Fruit fly (Drosophila melanogaster) whole organism, embryonic: ENCODE measurements around the gene CG32554.
A peak's percentile ranks its signal among the peaks of the same experiment; 100 is the strongest.

Source experiments
- BEAF-32 ChIP-seq: fragments of 200-800 bp; sonication (Bioruptor generic); optimal IDR thresholded peaks from 3 replicates; lab custom pipeline; 2017; ENCODE audit warnings: missing biosample characterization, missing genetic modification characterization, mild to moderate bottlenecking, moderate library complexity, missing genetic modification reagents
- CG10565 ChIP-seq: fragments of 200-800 bp; sonication (Bioruptor generic); optimal IDR thresholded peaks from 3 replicates; lab custom pipeline; 2016; ENCODE audit warnings: missing biosample characterization, mild to moderate bottlenecking, missing genetic modification characterization
- CG12659 ChIP-seq: fragments of 200-800 bp; sonication (Bioruptor generic); optimal IDR thresholded peaks from 3 replicates; lab custom pipeline; 2017; ENCODE audit warnings: mild to moderate bottlenecking, missing biosample characterization, missing genetic modification reagents, missing genetic modification characterization
- CG12744 ChIP-seq: fragments of 200-800 bp; sonication (Bioruptor generic); optimal IDR thresholded peaks from 2 replicates; lab custom pipeline; 2016; ENCODE audit warnings: missing biosample characterization, missing genetic modification characterization
- CG13123 ChIP-seq: fragments of 200-800 bp; sonication (Bioruptor generic); optimal IDR thresholded peaks from 2 replicates; lab custom pipeline; 2016; ENCODE audit warnings: missing biosample characterization, missing genetic modification characterization
- CG13624 ChIP-seq: fragments of 200-800 bp; sonication (Bioruptor generic); optimal IDR thresholded peaks from 2 replicates; lab custom pipeline; 2016; ENCODE audit warnings: missing biosample characterization, missing genetic modification characterization
- CG14710 ChIP-seq: fragments of 200-800 bp; sonication (Bioruptor generic); optimal IDR thresholded peaks from 3 replicates; lab custom pipeline; 2019; ENCODE audit warnings: missing biosample characterization, mild to moderate bottlenecking, missing genetic modification characterization, moderate library complexity
- CG1529 ChIP-seq: fragments of 200-800 bp; sonication (Bioruptor generic); optimal IDR thresholded peaks from 3 replicates; lab custom pipeline; 2018; ENCODE audit warnings: missing biosample characterization, missing genetic modification characterization
- CG18599 ChIP-seq: fragments of 200-800 bp; sonication (Bioruptor generic); optimal IDR thresholded peaks from 3 replicates; lab custom pipeline; 2017; ENCODE audit warnings: missing biosample characterization, missing genetic modification characterization, mild to moderate bottlenecking, moderate library complexity, missing genetic modification reagents
- CG2889 ChIP-seq: fragments of 200-800 bp; sonication (Bioruptor generic); IDR thresholded peaks from 3 replicates; pipeline ENCODE4 v1.3.6; 2022; ENCODE audit warnings: missing biosample characterization, missing genetic modification characterization
- CG3281 ChIP-seq: fragments of 200-800 bp; sonication (Bioruptor generic); optimal IDR thresholded peaks from 3 replicates; lab custom pipeline; 2017; ENCODE audit warnings: missing biosample characterization, mild to moderate bottlenecking, missing genetic modification characterization
- CG43689 ChIP-seq: fragments of 200-800 bp; sonication (Bioruptor generic); IDR thresholded peaks from 2 replicates; pipeline ENCODE4 v1.3.6; 2022; ENCODE audit warnings: missing biosample characterization, missing genetic modification characterization
- CG5180 ChIP-seq: fragments of 200-800 bp; sonication (Bioruptor generic); optimal IDR thresholded peaks from 3 replicates; lab custom pipeline; 2017; ENCODE audit warnings: missing biosample characterization, missing genetic modification characterization, mild to moderate bottlenecking, moderate library complexity, missing genetic modification reagents
- CG5953 ChIP-seq: fragments of 200-800 bp; sonication (Bioruptor generic); IDR thresholded peaks from 2 replicates; pipeline ENCODE4 v1.3.6; 2022; ENCODE audit warnings: missing biosample characterization, missing genetic modification characterization
- CG6254 ChIP-seq: fragments of 200-800 bp; sonication (Bioruptor generic); optimal IDR thresholded peaks from 3 replicates; lab custom pipeline; 2017; ENCODE audit warnings: mild to moderate bottlenecking, missing biosample characterization, missing genetic modification reagents, missing genetic modification characterization
- CG6765 ChIP-seq: fragments of 200-800 bp; sonication (Bioruptor generic); optimal IDR thresholded peaks from 3 replicates; lab custom pipeline; 2017; ENCODE audit warnings: missing biosample characterization, mild to moderate bottlenecking, missing genetic modification characterization
- CG6813 ChIP-seq: fragments of 200-800 bp; sonication (Bioruptor generic); optimal IDR thresholded peaks from 2 replicates; lab custom pipeline; 2017; ENCODE audit warnings: missing biosample characterization, missing genetic modification characterization, mild to moderate bottlenecking, moderate library complexity, missing genetic modification reagents
- CG7928 ChIP-seq: fragments of 200-800 bp; sonication (Bioruptor generic); optimal IDR thresholded peaks from 2 replicates; lab custom pipeline; 2017; ENCODE audit warnings: missing biosample characterization, mild to moderate bottlenecking, missing genetic modification characterization
- CG7963 ChIP-seq: fragments of 200-800 bp; sonication (Bioruptor generic); IDR thresholded peaks from 3 replicates; pipeline ENCODE4 v1.3.6; 2022; ENCODE audit warnings: missing biosample characterization, missing genetic modification characterization; ENCODE audit not compliant: partially characterized antibody
- CG9609 ChIP-seq: fragments of 200-800 bp; sonication (Bioruptor generic); optimal IDR thresholded peaks from 3 replicates; lab custom pipeline; 2016; ENCODE audit warnings: missing biosample characterization, missing genetic modification characterization
- CTCF ChIP-seq: fragments of 200-800 bp; sonication (Bioruptor generic); optimal IDR thresholded peaks from 2 replicates; lab custom pipeline; 2017; ENCODE audit warnings: missing biosample characterization, mild to moderate bottlenecking, missing genetic modification characterization, moderate library complexity
- CkIIα-i1 ChIP-seq: fragments of 200-800 bp; sonication (Bioruptor generic); IDR thresholded peaks from 2 replicates; pipeline ENCODE4 v1.3.6; 2022; ENCODE audit warnings: missing biosample characterization, missing genetic modification characterization
- CoRest ChIP-seq: fragments of 200-800 bp; sonication (Bioruptor generic); optimal IDR thresholded peaks from 3 replicates; lab custom pipeline; 2018; ENCODE audit warnings: missing biosample characterization, mild to moderate bottlenecking, missing genetic modification characterization, moderate library complexity
- Elba2 ChIP-seq: fragments of 200-800 bp; sonication (Bioruptor generic); optimal IDR thresholded peaks from 3 replicates; lab custom pipeline; 2016; ENCODE audit warnings: missing biosample characterization, missing genetic modification characterization
- Fer1 ChIP-seq: fragments of 200-800 bp; sonication (Bioruptor generic); optimal IDR thresholded peaks from 2 replicates; lab custom pipeline; 2017; ENCODE audit warnings: missing biosample characterization, mild to moderate bottlenecking, missing genetic modification characterization
- Hr3 ChIP-seq: fragments of 200-800 bp; sonication (Bioruptor generic); optimal IDR thresholded peaks from 3 replicates; lab custom pipeline; 2016; ENCODE audit warnings: missing biosample characterization, missing genetic modification characterization
- NC2α ChIP-seq: fragments of 200-800 bp; sonication (Bioruptor generic); optimal IDR thresholded peaks from 2 replicates; lab custom pipeline; 2016; ENCODE audit warnings: missing biosample characterization, missing genetic modification characterization
- Nf-YC ChIP-seq: fragments of 200-800 bp; optimal IDR thresholded peaks from 3 replicates; lab custom pipeline; 2019; ENCODE audit warnings: missing biosample characterization, mild to moderate bottlenecking, missing genetic modification characterization, moderate library complexity
- Oaz ChIP-seq: fragments of 200-800 bp; sonication (Bioruptor generic); IDR thresholded peaks from 2 replicates; pipeline ENCODE4 v1.3.6; 2022; ENCODE audit warnings: missing biosample characterization, missing genetic modification characterization
- abd-A ChIP-seq: fragments of 200-800 bp; sonication (Bioruptor generic); optimal IDR thresholded peaks from 3 replicates; lab custom pipeline; 2019; ENCODE audit warnings: missing biosample characterization, mild to moderate bottlenecking, missing genetic modification characterization, moderate library complexity
- cad ChIP-seq: fragments of >200 bp; optimal IDR thresholded peaks from 2 replicates; lab custom pipeline; 2017; ENCODE audit warnings: missing biosample characterization, missing genetic modification characterization
- cas ChIP-seq: fragments of 200-800 bp; sonication (Bioruptor generic); IDR thresholded peaks from 2 replicates; pipeline ENCODE4 v1.3.6; 2022; ENCODE audit warnings: missing biosample characterization, missing genetic modification characterization
- ewg ChIP-seq: fragments of 200-800 bp; sonication (Bioruptor generic); optimal IDR thresholded peaks from 3 replicates; lab custom pipeline; 2017; ENCODE audit warnings: mild to moderate bottlenecking, missing biosample characterization, missing genetic modification reagents, missing genetic modification characterization
- fd64A ChIP-seq: fragments of 200-800 bp; sonication (Bioruptor generic); optimal IDR thresholded peaks from 3 replicates; lab custom pipeline; 2018; ENCODE audit warnings: missing biosample characterization, mild to moderate bottlenecking, missing genetic modification characterization
- grau ChIP-seq: fragments of 200-800 bp; optimal IDR thresholded peaks from 3 replicates; lab custom pipeline; 2019; ENCODE audit warnings: missing biosample characterization, mild to moderate bottlenecking, missing genetic modification characterization, moderate library complexity
- her ChIP-seq: fragments of 200-800 bp; sonication (Bioruptor generic); optimal IDR thresholded peaks from 2 replicates; lab custom pipeline; 2016; ENCODE audit warnings: missing biosample characterization, missing genetic modification characterization
- hkb ChIP-seq, 2 experiments: fragments of 200-800 bp in 1 of 2; fragments of >200 bp in 1 of 2; sonication (Bioruptor generic) in 1 of 2; IDR thresholded peaks in 1 of 2; optimal IDR thresholded peaks in 1 of 2; 2 replicates each; pipeline versions ENCODE4 v1.3.6 to Lab custom; 2017 to 2022; ENCODE audit warnings: missing biosample characterization in 1 of 2, missing genetic modification characterization in 1 of 2
- ind ChIP-seq: fragments of 200-800 bp; sonication (Bioruptor generic); optimal IDR thresholded peaks from 3 replicates; lab custom pipeline; 2016; ENCODE audit warnings: missing biosample characterization, missing genetic modification characterization
- klu ChIP-seq: fragments of 200-800 bp; sonication (Bioruptor generic); IDR thresholded peaks from 2 replicates; pipeline ENCODE4 v1.3.6; 2022; ENCODE audit warnings: missing biosample characterization, missing genetic modification characterization
- lab ChIP-seq: fragments of 200-800 bp; sonication (Bioruptor generic); optimal IDR thresholded peaks from 3 replicates; lab custom pipeline; 2017; ENCODE audit warnings: missing biosample characterization, missing genetic modification characterization, mild to moderate bottlenecking, moderate library complexity, missing genetic modification reagents
- lola ChIP-seq, 3 experiments: fragments of >200 bp in 2 of 3; fragments of 200-800 bp in 1 of 3; sonication (Bioruptor generic) in 1 of 3; optimal IDR thresholded peaks; 2 replicates each; lab custom pipeline; 2017 to 2019; ENCODE audit warnings: missing biosample characterization in 3 of 3, missing genetic modification characterization in 3 of 3, mild to moderate bottlenecking in 1 of 3, moderate library complexity in 1 of 3
- odd ChIP-seq: fragments of 200-800 bp; sonication (Bioruptor generic); optimal IDR thresholded peaks from 2 replicates; lab custom pipeline; 2017; ENCODE audit warnings: missing biosample characterization, mild to moderate bottlenecking, missing genetic modification characterization
- onecut ChIP-seq: fragments of 200-800 bp; sonication (Bioruptor generic); IDR thresholded peaks from 2 replicates; pipeline ENCODE4 v1.3.6; 2022; ENCODE audit warnings: missing biosample characterization, missing genetic modification characterization
- pb ChIP-seq: fragments of 200-800 bp; sonication (Bioruptor generic); optimal IDR thresholded peaks from 3 replicates; lab custom pipeline; 2016; ENCODE audit warnings: missing biosample characterization, missing genetic modification characterization
- peb ChIP-seq: fragments of 200-800 bp; sonication (Bioruptor generic); IDR thresholded peaks from 2 replicates; pipeline ENCODE4 v1.3.6; 2022; ENCODE audit warnings: missing biosample characterization, missing genetic modification characterization
- pnt ChIP-seq: fragments of 200-800 bp; sonication (Bioruptor generic); optimal IDR thresholded peaks from 3 replicates; lab custom pipeline; 2016; ENCODE audit warnings: missing biosample characterization, missing genetic modification characterization
- pzg ChIP-seq: fragments of 200-800 bp; sonication (Bioruptor generic); optimal IDR thresholded peaks from 3 replicates; lab custom pipeline; 2018; ENCODE audit warnings: missing biosample characterization, mild to moderate bottlenecking, missing genetic modification characterization, moderate library complexity
- ttk ChIP-seq: fragments of 200-800 bp; sonication (Bioruptor generic); IDR thresholded peaks from 2 replicates; pipeline ENCODE4 v2.1.2; 2022; ENCODE audit warnings: missing biosample characterization, missing genetic modification characterization
- vfl ChIP-seq: fragments of 200-800 bp; sonication (Bioruptor generic); optimal IDR thresholded peaks from 2 replicates; lab custom pipeline; 2016; ENCODE audit warnings: missing biosample characterization, missing genetic modification characterization
- wek ChIP-seq: fragments of 200-800 bp; sonication (Bioruptor generic); optimal IDR thresholded peaks from 3 replicates; lab custom pipeline; 2018; ENCODE audit warnings: missing biosample characterization, mild to moderate bottlenecking, missing genetic modification characterization, moderate library complexity
- wor ChIP-seq: fragments of 200-800 bp; sonication (Bioruptor generic); IDR thresholded peaks from 2 replicates; pipeline ENCODE4 v1.3.6; 2022; ENCODE audit warnings: missing biosample characterization, missing genetic modification characterization

CG32554 gene

dm6 chrX:17844623-17845022 is 7.9 kb downstream of the CG32554 start, which contains the start of the genes CG8142 and Ucp4A (continued):
- TF ChIP-seq her (GFP tag; lab: Kevin White, UChicago) (no peak), CG12744 (peak; percentile 37), CG3281 (GFP tag; lab: Kevin White, UChicago) (peak; percentile 90), ttk (GFP tag; lab: Robert Waterston, UW) (peak; percentile 97), Hr3 (GFP tag; lab: Kevin White, UChicago) (peak; percentile 92), grau (tag; lab: Kevin White, UChicago) (peak; percentile 90), cad (GFP tag; lab: Kevin White, UChicago) (no peak), odd (GFP tag; lab: Kevin White, UChicago) (peak; percentile 75), Oaz (GFP tag; lab: Robert Waterston, UW) (peak; percentile 92), CG7928 (GFP tag; lab: Kevin White, UChicago) (peak; percentile 60), wor (GFP tag; lab: Robert Waterston, UW) (peak; percentile 95), lab (peak; percentile 94), NC2α (GFP tag; lab: Kevin White, UChicago) (no peak), pzg (GFP tag; lab: Kevin White, UChicago) (peak; percentile 34), vfl (GFP tag; lab: Kevin White, UChicago) (peak; percentile 72), CG5953 (GFP tag; lab: Robert Waterston, UW) (peak; percentile 80), ind (GFP tag; lab: Kevin White, UChicago) (peak; percentile 93), Nf-YC (tag; lab: Kevin White, UChicago) (peak; percentile 84), CG9609 (peak; percentile 48), abd-A (tag; lab: Kevin White, UChicago) (no peak), klu (peak; percentile 93), fd64A (GFP tag; lab: Kevin White, UChicago) (no peak), CG13123 (peak; percentile 78), CG7963 (GFP tag; lab: Robert Waterston, UW) (no peak), CG18599 (peak; percentile 93), CG6813 (GFP tag; lab: Kevin White, UChicago) (peak; percentile 78), CoRest (tag; lab: Kevin White, UChicago) (peak; percentile 95), CG6765 (GFP tag; lab: Kevin White, UChicago) (peak; percentile 77), CG2889 (peak; percentile 93), peb (GFP tag; lab: Robert Waterston, UW) (peak; percentile 96), cas (GFP tag; lab: Robert Waterston, UW) (peak; percentile 88), pnt (GFP tag; lab: Kevin White, UChicago) (peak; percentile 52), CG14710 (tag; lab: Kevin White, UChicago) (peak; percentile 94), CkIIα-i1 (GFP tag; lab: Robert Waterston, UW) (no peak; the same call in 1 of the 2 replicates), hkb (optimal IDR thresholded peaks at IDR 0.05; lab: Kevin White, UChicago) (peak; percentile 54), hkb (GFP tag; IDR thresholded peaks at IDR 0.05; lab: Robert Waterston, UW) (peak; percentile 89), pb (GFP tag; lab: Kevin White, UChicago) (no peak), ewg (GFP tag; lab: Kevin White, UChicago) (peak; percentile 72), onecut (peak; percentile 82), CG1529 (GFP tag; lab: Kevin White, UChicago) (peak; percentile 66), Fer1 (GFP tag; lab: Kevin White, UChicago) (peak; percentile 93), lola (GFP tag; optimal IDR thresholded peaks at IDR 0.05; lab: Kevin White, UChicago) (peak in 1 of 3 experiments; percentile 87), CG43689 (GFP tag; lab: Robert Waterston, UW) (peak; percentile 90), BEAF-32 (GFP tag; lab: Kevin White, UChicago) (peak; percentile 51), CG13624 (GFP tag; lab: Kevin White, UChicago) (peak; percentile 48), CTCF (GFP tag; lab: Kevin White, UChicago) (no peak), CG12659 (GFP tag; lab: Kevin White, UChicago) (peak; percentile 89), CG5180 (GFP tag; lab: Kevin White, UChicago) (peak; percentile 62), wek (GFP tag; lab: Kevin White, UChicago) (no peak), Elba2 (GFP tag; lab: Kevin White, UChicago) (peak; percentile 48), CG10565 (GFP tag; lab: Kevin White, UChicago) (peak; percentile 23), CG6254 (GFP tag; lab: Kevin White, UChicago) (peak; percentile 79)
